Worm (Caenorhabditis elegans): ENCODE measurements around the gene C04B4.5.

Gene C04B4.5

ce11 chrX:12252189-12252588 lies 36.0 kb downstream of the C04B4.5 start:
- TF ChIP-seq R02D3.7 (tag; optimal IDR thresholded peaks at IDR 0.05), result no peak
- TF ChIP-seq ceh-44 (GFP tag; IDR thresholded peaks at IDR 0.05), result no peak
- TF ChIP-seq F26F4.8 (GFP tag; conservative IDR thresholded peaks at IDR 0.05), result no peak
- no peak for TF ChIP-seq zfp-3 (GFP tag; conservative IDR thresholded peaks at IDR 0.05)
- no peak for TF ChIP-seq sdz-12 (GFP tag; optimal IDR thresholded peaks at IDR 0.05)
- TF ChIP-seq pqm-1 (tag; optimal IDR thresholded peaks at IDR 0.05), result no peak
- TF ChIP-seq php-3 (GFP tag; IDR thresholded peaks at IDR 0.05), result no peak
- no peak for TF ChIP-seq ztf-11 (tag; optimal IDR thresholded peaks at IDR 0.05)
- no peak for TF ChIP-seq ZK546.5 (tag; optimal IDR thresholded peaks at IDR 0.05)
- no peak for TF ChIP-seq daf-12 (tag; optimal IDR thresholded peaks at IDR 0.05)
- no peak for TF ChIP-seq lin-39 (tag; optimal IDR thresholded peaks at IDR 0.05)
- TF ChIP-seq F49E8.2 (tag; optimal IDR thresholded peaks at IDR 0.05; ENCODE audit: borderline replicate concordance), result no peak
- no peak for TF ChIP-seq mdl-1 (tag; optimal IDR thresholded peaks at IDR 0.05)
- TF ChIP-seq saeg-2 (GFP tag; IDR thresholded peaks at IDR 0.05), result no peak
- TF ChIP-seq daf-19 (GFP tag; conservative IDR thresholded peaks at IDR 0.05), result no peak
- no peak for TF ChIP-seq T26A8.4 (GFP tag; IDR thresholded peaks at IDR 0.05)
- TF ChIP-seq pha-4 (GFP tag; IDR thresholded peaks at IDR 0.05), result no peak
- TF ChIP-seq pha-4 (tag; optimal IDR thresholded peaks at IDR 0.05), result no peak
- no peak for TF ChIP-seq Y75B8A.6 (GFP tag; IDR thresholded peaks at IDR 0.05)

DNA sequence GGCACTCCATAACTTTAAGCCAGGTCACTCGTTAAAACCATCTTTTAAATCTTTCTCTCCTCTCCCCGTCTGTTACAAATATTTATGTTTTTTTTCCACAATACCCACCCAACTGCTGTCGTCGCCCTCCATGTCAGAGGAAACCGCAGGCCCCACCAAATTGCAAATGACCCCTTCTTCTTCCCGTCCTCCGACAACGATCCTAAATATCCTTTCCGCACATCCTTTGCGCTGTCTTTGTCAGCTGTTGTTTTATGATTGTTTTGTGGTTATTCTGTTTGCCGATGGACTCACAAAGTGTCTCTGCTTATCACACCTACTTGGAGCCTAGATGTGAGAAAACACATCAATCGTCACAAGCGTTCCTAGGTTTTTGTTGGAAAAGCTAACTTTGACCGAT lies 40.0 kb downstream of the C04B4.5 start:
- TF ChIP-seq gei-8 (GFP tag; optimal IDR thresholded peaks at IDR 0.05) (no peak), nhr-237 (tag; optimal IDR thresholded peaks at IDR 0.05) (no peak), unc-62 (GFP tag; optimal IDR thresholded peaks at IDR 0.05 in 1 of 2) (peak in 1 of 2 experiments; percentile 49), unc-62 (tag; optimal IDR thresholded peaks at IDR 0.05) (no peak), nhr-10 (tag; optimal IDR thresholded peaks at IDR 0.05) (no peak), daf-16 (GFP tag; optimal IDR thresholded peaks at IDR 0.05) (peak in 1 of 2 experiments; percentile 53), daf-16 (tag; optimal IDR thresholded peaks at IDR 0.05) (no peak), zip-2 (tag; optimal IDR thresholded peaks at IDR 0.05) (no peak), cey-2 (tag; optimal IDR thresholded peaks at IDR 0.05; ENCODE audit: borderline replicate concordance, insufficient read depth) (no peak), daf-19 (GFP tag; conservative IDR thresholded peaks at IDR 0.05) (no peak), vab-7 (GFP tag; IDR thresholded peaks at IDR 0.05) (no peak), hlh-11 (tag; optimal IDR thresholded peaks at IDR 0.05) (no peak), ztf-11 (tag; optimal IDR thresholded peaks at IDR 0.05) (no peak), ctbp-1 (GFP tag; IDR thresholded peaks at IDR 0.05) (no peak), rbr-2 (tag; optimal IDR thresholded peaks at IDR 0.05) (no peak)

DNA sequence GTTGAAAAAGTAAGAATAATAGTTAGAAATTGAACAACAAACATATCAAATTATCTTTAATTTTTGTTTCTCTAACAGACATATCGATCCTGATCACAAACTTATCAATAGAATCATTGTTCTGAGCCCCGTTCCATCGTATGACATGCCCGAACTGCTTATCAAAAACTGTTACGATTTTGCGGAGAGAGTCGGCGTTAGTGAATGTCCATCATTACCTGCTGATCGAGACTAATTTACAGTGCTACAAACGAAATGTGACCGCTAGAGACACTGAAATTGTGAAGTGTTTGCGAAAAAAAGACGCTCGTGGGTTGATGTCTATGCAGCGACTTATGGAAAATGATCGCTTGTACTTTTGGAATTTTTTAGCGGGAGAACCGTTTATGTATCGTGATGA lies 45.3 kb downstream of the C04B4.5 start:
- TF ChIP-seq dve-1 (tag; optimal IDR thresholded peaks at IDR 0.05; ENCODE audit: insufficient read depth) (peak; percentile 54), mep-1 (tag; optimal IDR thresholded peaks at IDR 0.05) (no peak), daf-16 (GFP tag; optimal IDR thresholded peaks at IDR 0.05) (no peak), daf-16 (tag; optimal IDR thresholded peaks at IDR 0.05) (peak; percentile 57), R02D3.7 (tag; optimal IDR thresholded peaks at IDR 0.05) (no peak), fos-1 (tag; optimal IDR thresholded peaks at IDR 0.05) (no peak), snpc-1.2 (GFP tag; IDR thresholded peaks at IDR 0.05) (no peak), F26F4.8 (GFP tag; conservative IDR thresholded peaks at IDR 0.05) (no peak), zag-1 (tag; optimal IDR thresholded peaks at IDR 0.05) (no peak), lsy-2 (tag; optimal IDR thresholded peaks at IDR 0.05) (no peak), ces-1 (GFP tag; optimal IDR thresholded peaks at IDR 0.05) (no peak), spr-3 (GFP tag; optimal IDR thresholded peaks at IDR 0.05) (no peak), lin-38 (GFP tag; IDR thresholded peaks at IDR 0.05) (no peak), Y48G9A.11 (GFP tag; IDR thresholded peaks at IDR 0.05) (no peak), F10B5.3 (tag; optimal IDR thresholded peaks at IDR 0.05) (no peak), lim-7 (GFP tag; IDR thresholded peaks at IDR 0.05) (no peak), daf-19 (GFP tag; conservative IDR thresholded peaks at IDR 0.05) (no peak), fkh-10 (GFP tag; optimal IDR thresholded peaks at IDR 0.05) (no peak), zfp-3 (GFP tag; conservative IDR thresholded peaks at IDR 0.05) (no peak), lir-3 (tag; optimal IDR thresholded peaks at IDR 0.05) (no peak), egl-27 (tag; optimal IDR thresholded peaks at IDR 0.05) (no peak), nhr-111 (GFP tag; optimal IDR thresholded peaks at IDR 0.05) (no peak), ama-1 (optimal IDR thresholded peaks at IDR 0.05) (no peak), lin-1 (GFP tag; IDR thresholded peaks at IDR 0.05) (no peak), nhr-28 (tag; optimal IDR thresholded peaks at IDR 0.05) (peak; percentile 67), hlh-11 (tag; optimal IDR thresholded peaks at IDR 0.05) (peak; percentile 42)

Data from whole organism, L4 larva.